Worm (Caenorhabditis elegans): ENCODE measurements around the gene pqn-15.

Gene pqn-15

DNA sequence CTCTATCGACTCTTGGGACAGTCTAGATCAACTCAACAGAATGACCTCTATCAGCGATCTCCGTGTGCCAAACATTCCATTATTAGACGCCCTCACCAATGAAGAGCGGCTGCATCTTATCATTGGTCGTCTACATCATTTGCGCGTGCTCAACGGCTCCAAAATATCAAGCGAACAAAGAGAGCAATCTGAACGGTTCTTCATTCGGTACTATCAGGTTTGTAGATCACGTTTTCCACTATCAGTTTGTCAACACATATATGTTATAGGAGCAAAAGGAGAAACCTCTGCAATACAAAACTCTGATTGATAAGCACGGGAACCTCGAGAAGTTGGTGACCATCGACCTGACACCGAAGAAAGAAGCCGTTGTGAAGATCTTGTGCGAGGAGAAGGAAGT, 38.4 kb downstream of the pqn-15 start:
- TF ChIP-seq nhr-23 (tag; optimal IDR thresholded peaks at IDR 0.05) (no peak), ZK546.5 (tag; optimal IDR thresholded peaks at IDR 0.05) (no peak), ztf-4 (tag; optimal IDR thresholded peaks at IDR 0.05) (no peak), ztf-11 (tag; optimal IDR thresholded peaks at IDR 0.05) (no peak), mbf-1 (tag; optimal IDR thresholded peaks at IDR 0.05) (no peak), nhr-6 (tag; optimal IDR thresholded peaks at IDR 0.05) (no peak), nhr-25 (tag; optimal IDR thresholded peaks at IDR 0.05) (no peak)

DNA sequence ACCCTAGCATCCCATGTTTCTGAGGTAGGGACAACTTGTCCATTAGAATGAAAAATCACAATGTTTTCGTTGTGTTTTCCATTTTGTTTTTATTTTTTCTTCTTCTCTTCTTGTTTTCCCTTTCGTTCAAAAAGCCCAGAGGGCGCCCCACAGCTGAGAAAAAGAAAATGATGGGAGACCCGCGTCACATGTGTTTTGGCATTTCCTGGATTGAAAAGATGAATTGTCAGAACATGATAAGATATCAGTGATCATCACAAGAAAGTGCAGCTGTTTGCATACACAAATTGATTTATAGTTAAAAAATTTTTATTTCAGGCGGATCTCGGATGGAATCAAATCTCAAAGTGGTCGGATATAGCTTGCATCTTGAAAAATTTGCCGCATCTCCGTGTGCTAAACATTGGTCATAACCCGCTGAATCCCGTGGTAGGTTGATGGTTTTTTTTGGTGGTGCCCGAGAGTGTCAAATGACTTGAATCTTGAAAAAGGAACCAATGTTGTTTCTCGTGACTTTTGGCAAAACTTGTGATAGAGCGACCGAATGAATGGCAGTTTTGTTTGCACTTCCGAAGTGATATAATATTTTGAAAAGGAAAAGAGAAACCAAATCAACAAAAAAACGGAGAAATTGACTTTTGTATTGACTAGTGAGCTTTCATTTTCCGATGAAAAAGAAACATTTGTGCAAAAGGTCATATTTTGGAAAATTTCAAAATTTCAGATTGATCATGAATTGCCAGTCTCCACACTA, 40.4 kb downstream of the pqn-15 start:
- peak; percentile 35 for TF ChIP-seq sma-9 (GFP tag; optimal IDR thresholded peaks at IDR 0.05)
- no peak for TF ChIP-seq sma-9 (tag; optimal IDR thresholded peaks at IDR 0.05)
- TF ChIP-seq lsy-2 (tag; optimal IDR thresholded peaks at IDR 0.05): peak in 1 of 2 experiments; percentile 5
- no peak for TF ChIP-seq nhr-6 (tag; optimal IDR thresholded peaks at IDR 0.05)
- no peak for TF ChIP-seq sma-3 (GFP tag; optimal IDR thresholded peaks at IDR 0.05)
- TF ChIP-seq R02D3.7 (tag; optimal IDR thresholded peaks at IDR 0.05): no peak
- TF ChIP-seq ztf-4 (tag; optimal IDR thresholded peaks at IDR 0.05): no peak
- TF ChIP-seq unc-55 (GFP tag; optimal IDR thresholded peaks at IDR 0.05): no peak
- no peak for TF ChIP-seq unc-62 (GFP tag; optimal IDR thresholded peaks at IDR 0.05)
- no peak for TF ChIP-seq lin-11 (tag; optimal IDR thresholded peaks at IDR 0.05)
- TF ChIP-seq egl-27 (tag; optimal IDR thresholded peaks at IDR 0.05): no peak
- no peak for TF ChIP-seq nhr-237 (tag; optimal IDR thresholded peaks at IDR 0.05)
- no peak for TF ChIP-seq crh-2 (tag; optimal IDR thresholded peaks at IDR 0.05)
- TF ChIP-seq nhr-129 (tag; optimal IDR thresholded peaks at IDR 0.05): peak; percentile 53
- no peak for TF ChIP-seq ztf-11 (tag; optimal IDR thresholded peaks at IDR 0.05)
- no peak for TF ChIP-seq mbf-1 (tag; optimal IDR thresholded peaks at IDR 0.05)

DNA sequence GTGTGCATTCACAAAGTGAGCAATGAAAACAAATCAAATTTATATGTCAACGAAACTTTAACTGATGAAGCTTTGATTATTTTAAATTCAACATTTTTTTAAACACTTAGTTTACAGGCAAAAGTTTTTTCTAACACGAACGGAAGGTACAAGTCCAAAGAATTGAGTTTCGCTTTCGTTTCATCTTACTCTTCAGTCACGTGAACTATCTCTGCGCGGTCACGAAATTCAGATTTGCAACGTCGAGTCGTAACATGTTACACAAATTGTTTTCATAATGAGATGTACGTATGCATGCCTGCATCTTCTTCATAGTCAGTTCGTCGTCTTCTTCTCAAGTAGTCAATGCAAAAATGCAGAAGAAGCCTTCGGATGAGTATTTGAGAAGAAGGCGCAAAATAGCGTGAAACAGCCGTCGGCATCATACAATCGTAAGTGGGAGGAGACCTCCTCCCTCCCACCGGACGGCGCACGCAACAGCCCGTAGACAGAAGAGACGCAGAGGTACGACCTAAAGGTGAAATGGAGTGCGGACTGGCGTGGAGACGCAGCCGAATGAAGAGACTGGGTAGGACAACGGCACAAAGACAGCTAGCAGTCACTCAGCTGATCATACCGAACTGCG, 41.4 kb downstream of the pqn-15 start, which contains the start of gene coel-1:
Gene coel-1, plus strand, starts transcription at position 381 of the 625 bp plus-strand sequence.
- TF ChIP-seq ama-1 (optimal IDR thresholded peaks at IDR 0.05) (peak; percentile 4), sma-3 (GFP tag; optimal IDR thresholded peaks at IDR 0.05) (peak; percentile 24), nhr-129 (tag; optimal IDR thresholded peaks at IDR 0.05) (peak; percentile 82), sem-4 (tag; optimal IDR thresholded peaks at IDR 0.05) (peak; percentile 29), lin-39 (tag; optimal IDR thresholded peaks at IDR 0.05) (no peak), unc-55 (GFP tag; optimal IDR thresholded peaks at IDR 0.05) (peak; percentile 62), ztf-4 (tag; optimal IDR thresholded peaks at IDR 0.05) (no peak), lsy-2 (tag; optimal IDR thresholded peaks at IDR 0.05) (peak in 1 of 2 experiments; percentile 10), unc-62 (GFP tag; optimal IDR thresholded peaks at IDR 0.05) (no peak), fos-1 (tag; optimal IDR thresholded peaks at IDR 0.05) (peak; percentile 43), sma-9 (GFP tag; optimal IDR thresholded peaks at IDR 0.05) (peak; percentile 72), sma-9 (tag; optimal IDR thresholded peaks at IDR 0.05) (no peak), crh-2 (tag; optimal IDR thresholded peaks at IDR 0.05) (peak; percentile 30), blmp-1 (tag; optimal IDR thresholded peaks at IDR 0.05; ENCODE audit: insufficient read depth) (peak; percentile 57), nhr-25 (tag; optimal IDR thresholded peaks at IDR 0.05) (peak; percentile 64), C34F6.9 (tag; optimal IDR thresholded peaks at IDR 0.05) (peak; percentile 67), F13H6.1 (tag; optimal IDR thresholded peaks at IDR 0.05) (peak; percentile 70), alr-1 (tag; optimal IDR thresholded peaks at IDR 0.05) (no peak), nhr-11 (tag; optimal IDR thresholded peaks at IDR 0.05) (no peak)

DNA sequence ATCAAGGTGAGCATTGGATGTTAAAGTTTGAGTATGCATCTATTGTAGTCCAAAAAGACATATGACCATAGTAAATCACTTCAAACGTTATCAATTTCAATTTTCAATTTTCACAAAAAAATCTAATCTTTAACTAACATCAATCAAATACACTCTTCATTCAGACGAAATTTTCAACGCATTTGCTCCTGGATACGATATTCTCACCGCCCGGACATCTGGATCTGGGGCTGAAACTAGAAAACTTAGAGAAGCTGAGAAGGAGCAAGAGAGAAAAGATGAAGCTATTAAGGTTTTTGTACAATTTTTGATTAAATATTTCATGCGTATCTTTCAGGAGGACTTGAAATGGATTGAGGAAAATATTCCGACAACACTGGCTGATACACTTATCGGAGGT, 42.9 kb downstream of the pqn-15 start:
- TF ChIP-seq snpc-4 (tag; optimal IDR thresholded peaks at IDR 0.05) (no peak), elt-1 (tag; optimal IDR thresholded peaks at IDR 0.05) (no peak), mbf-1 (tag; optimal IDR thresholded peaks at IDR 0.05) (no peak), gmeb-1 (tag; optimal IDR thresholded peaks at IDR 0.05) (no peak), sem-4 (tag; optimal IDR thresholded peaks at IDR 0.05) (no peak), peb-1 (tag; optimal IDR thresholded peaks at IDR 0.05) (no peak), ceh-16 (tag; optimal IDR thresholded peaks at IDR 0.05) (no peak), ztf-4 (tag; optimal IDR thresholded peaks at IDR 0.05) (no peak), lin-11 (tag; optimal IDR thresholded peaks at IDR 0.05) (no peak), nhr-237 (tag; optimal IDR thresholded peaks at IDR 0.05) (no peak), C34F6.9 (tag; optimal IDR thresholded peaks at IDR 0.05) (no peak), elt-3 (tag; optimal IDR thresholded peaks at IDR 0.05) (no peak), egl-27 (tag; optimal IDR thresholded peaks at IDR 0.05) (no peak), nhr-77 (tag; optimal IDR thresholded peaks at IDR 0.05) (no peak), ztf-11 (tag; optimal IDR thresholded peaks at IDR 0.05) (no peak), nhr-10 (tag; optimal IDR thresholded peaks at IDR 0.05) (no peak), F13H6.1 (tag; optimal IDR thresholded peaks at IDR 0.05) (no peak), sma-3 (GFP tag; optimal IDR thresholded peaks at IDR 0.05) (no peak), nhr-25 (tag; optimal IDR thresholded peaks at IDR 0.05) (no peak)
